Worm (Caenorhabditis elegans) whole organism, young adult: Measurements from ENCODE around the gene sdz-1.

Experiments
- C06A6.2 ChIP-seq: fragments of 200-800 bp; sonication (Bioruptor generic); conservative IDR thresholded peaks from 2 replicates; pipeline ENCODE4 v1.3.6; 2022; ENCODE audit warnings: missing genetic modification characterization, missing compliant biosample characterization
- F37B4.10 ChIP-seq: fragments of 200-800 bp; sonication (Bioruptor generic); IDR thresholded peaks from 2 replicates; pipeline ENCODE4 v1.3.6; 2022; ENCODE audit warnings: missing genetic modification characterization, missing compliant biosample characterization
- F39B2.1 ChIP-seq: fragments of 200-800 bp; sonication (Bioruptor generic); IDR thresholded peaks from 2 replicates; pipeline ENCODE4 v1.3.6; 2022; ENCODE audit warnings: missing genetic modification reagents, missing genetic modification characterization, missing compliant biosample characterization
- F57A8.1 ChIP-seq: fragments of 200-800 bp; sonication (Bioruptor generic); optimal IDR thresholded peaks from 2 replicates; lab custom pipeline; 2018; ENCODE audit warnings: mild to moderate bottlenecking, missing genetic modification characterization, moderate library complexity, missing compliant biosample characterization
- T07F8.4 ChIP-seq: sonication (generic microtip); optimal IDR thresholded peaks from 2 replicates; lab custom pipeline; 2016; ENCODE audit warnings: mild to moderate bottlenecking, missing genetic modification characterization, moderate library complexity, missing compliant biosample characterization
- Y53F4B.3 ChIP-seq: fragments of 200-800 bp; sonication (Bioruptor generic); IDR thresholded peaks from 2 replicates; pipeline ENCODE4 v1.3.6; 2022; ENCODE audit warnings: missing genetic modification reagents, missing genetic modification characterization, missing compliant biosample characterization
- Y67H2A.10 ChIP-seq: fragments of 200-800 bp; sonication (Bioruptor generic); conservative IDR thresholded peaks from 2 replicates; pipeline ENCODE4 v1.3.6; 2022; ENCODE audit warnings: missing genetic modification reagents, missing genetic modification characterization, missing compliant biosample characterization
- Y95B8A.8 ChIP-seq: fragments of 200-800 bp; sonication (Bioruptor generic); IDR thresholded peaks from 2 replicates; pipeline ENCODE4 v1.3.6; 2022; ENCODE audit warnings: missing genetic modification reagents, missing genetic modification characterization, missing compliant biosample characterization
- ZK185.1 ChIP-seq: sonication (generic microtip); optimal IDR thresholded peaks from 2 replicates; lab custom pipeline; 2016; ENCODE audit warnings: mild to moderate bottlenecking, missing genetic modification characterization, missing compliant biosample characterization; ENCODE audit not compliant: poor library complexity, severe bottlenecking
- akir-1 ChIP-seq: fragments of 200-800 bp; sonication (Bioruptor generic); optimal IDR thresholded peaks from 2 replicates; lab custom pipeline; 2018; ENCODE audit warnings: mild to moderate bottlenecking, missing genetic modification characterization, moderate library complexity, missing compliant biosample characterization
- attf-5 ChIP-seq: fragments of 200-800 bp; sonication (Bioruptor generic); optimal IDR thresholded peaks from 2 replicates; lab custom pipeline; 2018; ENCODE audit warnings: mild to moderate bottlenecking, missing genetic modification characterization, missing compliant biosample characterization
- cebp-1 ChIP-seq, 2 experiments: fragments of 200-800 bp in 1 of 2; sonication (Bioruptor generic) in 1 of 2; sonication (generic microtip) in 1 of 2; IDR thresholded peaks in 1 of 2; optimal IDR thresholded peaks in 1 of 2; 2 replicates each; pipeline versions ENCODE4 v1.3.6 to Lab custom; 2017 to 2022; ENCODE audit warnings: missing compliant biosample characterization in 2 of 2, missing genetic modification characterization in 2 of 2, mild to moderate bottlenecking in 1 of 2, missing genetic modification reagents in 1 of 2, moderate library complexity in 1 of 2
- ceh-27 ChIP-seq: fragments of 200-800 bp; sonication (Bioruptor generic); optimal IDR thresholded peaks from 2 replicates; lab custom pipeline; 2018; ENCODE audit warnings: mild to moderate bottlenecking, missing genetic modification characterization, moderate library complexity, missing compliant biosample characterization
- ceh-58 ChIP-seq: fragments of 200-800 bp; sonication (Bioruptor generic); IDR thresholded peaks from 2 replicates; pipeline ENCODE4 v1.3.6; 2022; ENCODE audit warnings: missing genetic modification characterization, missing compliant biosample characterization
- chd-7 ChIP-seq: sonication (generic microtip); optimal IDR thresholded peaks from 2 replicates; lab custom pipeline; 2016; ENCODE audit warnings: mild to moderate bottlenecking, missing genetic modification characterization, moderate library complexity, missing compliant biosample characterization
- die-1 ChIP-seq: sonication (generic microtip); optimal IDR thresholded peaks from 2 replicates; lab custom pipeline; 2016; ENCODE audit warnings: missing genotype, mild to moderate bottlenecking, missing genetic modification characterization, missing compliant biosample characterization
- dpl-1 ChIP-seq: fragments of 150-350 bp; optimal IDR thresholded peaks from 2 replicates; lab custom pipeline; 2014; ENCODE audit warnings: missing biosample characterization, missing genetic modification reagents, missing genetic modification characterization
- egl-18 ChIP-seq: fragments of 200-800 bp; sonication (Bioruptor generic); IDR thresholded peaks from 2 replicates; pipeline ENCODE4 v1.3.6; 2022; ENCODE audit warnings: missing genetic modification reagents, missing genetic modification characterization, missing compliant biosample characterization
- ekl-4 ChIP-seq: fragments of 200-800 bp; sonication (Bioruptor generic); IDR thresholded peaks from 2 replicates; pipeline ENCODE4 v1.3.6; 2022; ENCODE audit warnings: missing genetic modification reagents, missing genetic modification characterization, missing compliant biosample characterization
- fkh-3 ChIP-seq: sonication (generic microtip); optimal IDR thresholded peaks from 2 replicates; lab custom pipeline; 2016; ENCODE audit warnings: mild to moderate bottlenecking, missing genetic modification characterization, missing compliant biosample characterization
- him-1 ChIP-seq: sonication (generic microtip); optimal IDR thresholded peaks from 2 replicates; lab custom pipeline; 2016; ENCODE audit warnings: missing genotype, missing genetic modification reagents, missing genetic modification characterization, missing compliant biosample characterization
- hlh-26 ChIP-seq: fragments of 200-800 bp; sonication (Bioruptor generic); conservative IDR thresholded peaks from 2 replicates; pipeline ENCODE4 v1.3.6; 2022; ENCODE audit warnings: missing genetic modification reagents, missing genetic modification characterization, missing compliant biosample characterization
- hsf-1 ChIP-seq: fragments of 200-800 bp; sonication (Bioruptor generic); IDR thresholded peaks from 2 replicates; pipeline ENCODE4 v1.3.6; 2022; ENCODE audit warnings: missing genetic modification reagents, missing genetic modification characterization, missing compliant biosample characterization
- lag-1 ChIP-seq: fragments of 200-800 bp; sonication (Bioruptor generic); IDR thresholded peaks from 2 replicates; pipeline ENCODE4 v1.3.6; 2022; ENCODE audit warnings: missing genetic modification reagents, missing genetic modification characterization, missing compliant biosample characterization
- let-526 ChIP-seq: fragments of 200-800 bp; sonication (Bioruptor generic); IDR thresholded peaks from 2 replicates; pipeline ENCODE4 v1.3.6; 2022; ENCODE audit warnings: missing genetic modification reagents, missing genetic modification characterization, missing compliant biosample characterization
- lin-26 ChIP-seq: fragments of 200-800 bp; sonication (Bioruptor generic); IDR thresholded peaks from 2 replicates; pipeline ENCODE4 v1.3.6; 2022; ENCODE audit warnings: missing genetic modification reagents, missing genetic modification characterization, missing compliant biosample characterization
- lin-35 ChIP-seq, 3 experiments: fragments of 150-350 bp in 2 of 3; sonication (generic microtip) in 1 of 3; optimal IDR thresholded peaks; 2 replicates each; lab custom pipeline; 2014 to 2018; ENCODE audit warnings: missing biosample characterization in 3 of 3, missing genetic modification characterization in 3 of 3, missing genetic modification reagents in 3 of 3
- lin-54 ChIP-seq: fragments of 200-800 bp; sonication (Bioruptor generic); optimal IDR thresholded peaks from 2 replicates; lab custom pipeline; 2018; ENCODE audit warnings: mild to moderate bottlenecking, missing genetic modification characterization, missing compliant biosample characterization
- lir-1 ChIP-seq: fragments of 200-800 bp; sonication (Bioruptor generic); conservative IDR thresholded peaks from 2 replicates; pipeline ENCODE4 v1.3.6; 2022; ENCODE audit warnings: missing genetic modification reagents, missing genetic modification characterization, missing compliant biosample characterization
- madf-8 ChIP-seq: fragments of 200-800 bp; sonication (Bioruptor generic); conservative IDR thresholded peaks from 2 replicates; pipeline ENCODE4 v1.3.6; 2022; ENCODE audit warnings: missing genetic modification reagents, missing genetic modification characterization, missing compliant biosample characterization
- nfya-2 ChIP-seq: fragments of 200-800 bp; sonication (Bioruptor generic); IDR thresholded peaks from 2 replicates; pipeline ENCODE4 v1.3.6; 2022; ENCODE audit warnings: missing genetic modification reagents, missing genetic modification characterization, missing compliant biosample characterization
- nhr-80 ChIP-seq: sonication (generic microtip); optimal IDR thresholded peaks from 2 replicates; lab custom pipeline; 2016; ENCODE audit warnings: missing genetic modification characterization, missing compliant biosample characterization
- nhr-90 ChIP-seq: sonication (generic microtip); optimal IDR thresholded peaks from 2 replicates; lab custom pipeline; 2016; ENCODE audit warnings: missing genotype, mild to moderate bottlenecking, missing genetic modification characterization, missing compliant biosample characterization
- pha-4 ChIP-seq: fragments of 150-350 bp; sonication (generic microtip); optimal IDR thresholded peaks from 2 replicates; lab custom pipeline; 2014; ENCODE audit warnings: missing biosample characterization, missing genetic modification reagents, missing genetic modification characterization
- repo-1 ChIP-seq: sonication (generic microtip); optimal IDR thresholded peaks from 2 replicates; lab custom pipeline; 2017; ENCODE audit warnings: mild to moderate bottlenecking, missing genetic modification characterization, missing compliant biosample characterization
- sdz-38 ChIP-seq: sonication (generic microtip); optimal IDR thresholded peaks from 2 replicates; lab custom pipeline; 2016; ENCODE audit warnings: missing genotype, missing genetic modification characterization, missing compliant biosample characterization
- snpc-3.4 ChIP-seq: sonication (generic microtip); optimal IDR thresholded peaks from 2 replicates; lab custom pipeline; 2017; ENCODE audit warnings: missing genetic modification characterization, mild to moderate bottlenecking, missing compliant biosample characterization, antibody characterized with exemption, moderate library complexity, missing genotype, missing genetic modification reagents
- sptf-2 ChIP-seq: fragments of 200-800 bp; sonication (Bioruptor generic); optimal IDR thresholded peaks from 2 replicates; lab custom pipeline; 2018; ENCODE audit warnings: mild to moderate bottlenecking, missing genetic modification characterization, missing compliant biosample characterization
- tbp1 ChIP-seq: fragments of 200-800 bp; sonication (Bioruptor generic); optimal IDR thresholded peaks from 2 replicates; lab custom pipeline; 2018; ENCODE audit warnings: mild to moderate bottlenecking, missing genetic modification characterization, missing compliant biosample characterization
- tlf-1 ChIP-seq: fragments of 200-800 bp; sonication (Bioruptor generic); optimal IDR thresholded peaks from 2 replicates; lab custom pipeline; 2018; ENCODE audit warnings: mild to moderate bottlenecking, missing genetic modification characterization, missing compliant biosample characterization
- unc-130 ChIP-seq: sonication (generic microtip); optimal IDR thresholded peaks from 2 replicates; lab custom pipeline; 2016; ENCODE audit warnings: missing genetic modification reagents, missing genetic modification characterization, missing compliant biosample characterization
- ztf-25 ChIP-seq: fragments of 200-800 bp; sonication (Bioruptor generic); IDR thresholded peaks from 2 replicates; pipeline ENCODE4 v1.3.6; 2022; ENCODE audit warnings: missing genetic modification reagents, missing genetic modification characterization, missing compliant biosample characterization
- ztf-28 ChIP-seq: fragments of 200-800 bp; sonication (Bioruptor generic); IDR thresholded peaks from 2 replicates; pipeline ENCODE4 v1.3.6; 2022; ENCODE audit warnings: missing genetic modification reagents, missing genetic modification characterization, missing compliant biosample characterization
- ztf-3 ChIP-seq: fragments of 200-800 bp; sonication (Bioruptor generic); optimal IDR thresholded peaks from 2 replicates; lab custom pipeline; 2018; ENCODE audit warnings: mild to moderate bottlenecking, missing genetic modification characterization, missing compliant biosample characterization

sdz-1 gene

DNA sequence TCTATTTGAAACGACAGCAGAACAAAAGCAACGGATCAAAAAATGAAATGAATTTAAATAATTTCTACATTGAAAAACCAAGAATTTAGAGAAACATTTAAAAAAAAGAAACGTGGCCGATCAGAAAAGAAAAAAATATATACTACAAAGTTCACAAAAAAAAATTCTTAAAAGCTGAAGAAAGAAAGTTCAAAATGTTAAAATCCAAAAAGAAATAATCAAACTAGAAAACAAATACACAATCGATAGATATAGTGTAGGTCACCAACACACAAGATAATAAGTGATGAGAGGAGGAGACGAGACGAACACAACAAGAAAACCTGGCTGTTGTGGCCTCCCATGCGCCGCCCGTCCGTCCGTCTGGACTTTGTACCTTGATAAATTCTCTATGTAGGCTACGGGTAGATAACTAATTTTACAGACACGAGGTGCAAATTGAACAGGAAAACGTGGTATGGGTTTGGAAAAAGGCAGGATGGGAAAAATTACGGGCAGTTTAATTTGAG lies 11.6 kb downstream of the sdz-1 start, which contains the start of gene hadb-1:
TSS of gene hadb-1 (minus strand) at position 51 of the 509 bp plus-strand sequence.
- TF ChIP-seq let-526 (GFP tag; lab: Robert Waterston, UW) (0 out of 2 replicates have a peak, but pooled peaks have one; percentile 22), cebp-1 (GFP tag; IDR thresholded peaks at IDR 0.05; lab: Robert Waterston, UW) (no peak), cebp-1 (tag; optimal IDR thresholded peaks at IDR 0.05; lab: Kevin White, UChicago) (peak; percentile 28), repo-1 (tag; lab: Kevin White, UChicago) (peak; percentile 10), die-1 (tag; lab: Kevin White, UChicago) (no peak), T07F8.4 (tag; lab: Kevin White, UChicago) (no peak), nhr-80 (tag; lab: Kevin White, UChicago) (peak; percentile 56), lin-26 (GFP tag; lab: Robert Waterston, UW) (0 out of 2 replicates have a peak, but pooled peaks have one; percentile 7), attf-5 (GFP tag; lab: Kevin White, UChicago) (peak; percentile 12), tbp1 (GFP tag; lab: Kevin White, UChicago) (no peak), lir-1 (0 out of 2 replicates have a peak, but pooled peaks have one; percentile 7)
- TF ChIP-seq, all 124 proteins: peak for 7

DNA sequence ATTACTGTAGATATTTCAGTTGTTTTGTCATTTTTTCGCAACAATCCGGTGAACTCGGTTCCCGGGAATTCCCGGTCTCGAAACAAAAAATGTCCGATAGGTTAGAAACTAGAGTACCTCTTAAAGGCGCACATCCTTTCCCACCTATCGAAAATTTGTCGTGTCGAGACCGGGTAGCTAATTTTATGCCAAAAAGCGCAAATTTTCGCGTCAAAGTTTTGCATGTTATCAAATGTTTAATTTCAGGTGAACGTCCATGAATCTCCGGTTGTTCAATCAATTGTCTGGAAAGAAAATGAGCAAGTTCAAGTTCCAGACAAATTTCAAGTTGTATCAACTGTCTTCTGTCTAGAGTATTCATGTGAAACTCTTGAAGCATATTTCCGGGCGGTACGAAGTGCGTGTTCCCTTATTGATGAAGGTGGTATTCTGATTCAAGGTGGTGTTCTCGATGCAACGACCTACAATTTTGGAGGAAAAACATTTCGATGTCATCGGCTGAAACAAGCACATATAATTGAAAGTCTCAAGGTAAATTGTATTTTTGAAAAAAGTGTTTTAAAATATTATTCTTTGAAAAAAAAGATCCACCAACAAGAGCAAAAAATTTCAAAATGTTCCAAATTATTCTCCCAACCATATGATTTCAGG lies 14.4 kb downstream of the sdz-1 start:
- TF ChIP-seq chd-7 (tag; lab: Kevin White, UChicago): peak; percentile 66
- no peak for TF ChIP-seq Y95B8A.8 (GFP tag; lab: Robert Waterston, UW)
- no peak for TF ChIP-seq akir-1 (GFP tag; lab: Kevin White, UChicago)
- TF ChIP-seq madf-8 (GFP tag; lab: Robert Waterston, UW): no peak
- no peak for TF ChIP-seq ztf-28
- no peak for TF ChIP-seq C06A6.2 (GFP tag; lab: Robert Waterston, UW)
- TF ChIP-seq ceh-58 (GFP tag; lab: Robert Waterston, UW): no peak
- peak; percentile 11 for TF ChIP-seq lin-54 (GFP tag; lab: Kevin White, UChicago)
- TF ChIP-seq ceh-27: no peak
- no peak for TF ChIP-seq sdz-38 (tag; lab: Kevin White, UChicago)
- no peak for TF ChIP-seq nfya-2 (GFP tag; lab: Robert Waterston, UW)
- no peak for TF ChIP-seq him-1 (tag; lab: Kevin White, UChicago)
- no peak for TF ChIP-seq sptf-2 (GFP tag; lab: Kevin White, UChicago)
- TF ChIP-seq Y67H2A.10 (GFP tag; lab: Robert Waterston, UW): no peak
- no peak for TF ChIP-seq egl-18 (GFP tag; lab: Robert Waterston, UW)
- TF ChIP-seq lin-35 (GFP tag; optimal IDR thresholded peaks at IDR 0.05; lab: Kevin White, UChicago): no peak
- peak; percentile 71 for TF ChIP-seq repo-1 (tag; lab: Kevin White, UChicago)
- TF ChIP-seq pha-4 (tag; lab: Kevin White, UChicago): no peak
- TF ChIP-seq nhr-90 (tag; lab: Kevin White, UChicago): no peak
- TF ChIP-seq fkh-3 (tag; lab: Kevin White, UChicago): peak; percentile 40
- no peak for TF ChIP-seq Y53F4B.3
- TF ChIP-seq dpl-1 (GFP tag; lab: Kevin White, UChicago): no peak
- TF ChIP-seq F57A8.1 (GFP tag; lab: Kevin White, UChicago): no peak
- peak; percentile 76; the same call in 1 of the 2 replicates for TF ChIP-seq ekl-4
- peak; percentile 17 for TF ChIP-seq ztf-3
- TF ChIP-seq unc-130 (GFP tag; lab: Kevin White, UChicago): no peak
- TF ChIP-seq snpc-3.4: no peak
- TF ChIP-seq ZK185.1 (tag; lab: Kevin White, UChicago): peak; percentile 28
- TF ChIP-seq lag-1 (GFP tag; lab: Robert Waterston, UW): no peak
- no peak for TF ChIP-seq F39B2.1 (GFP tag; lab: Robert Waterston, UW)
- TF ChIP-seq let-526 (GFP tag; lab: Robert Waterston, UW): 0 out of 2 replicates have a peak, but pooled peaks have one; percentile 24
- TF ChIP-seq ztf-25 (GFP tag; lab: Robert Waterston, UW): no peak
- TF ChIP-seq tlf-1: peak; percentile 71
- TF ChIP-seq F37B4.10 (GFP tag; lab: Robert Waterston, UW): 0 out of 2 replicates have a peak, but pooled peaks have one; percentile 65
- no peak for TF ChIP-seq hlh-26
- 0 out of 2 replicates have a peak, but pooled peaks have one; percentile 24 for TF ChIP-seq hsf-1 (GFP tag; lab: Robert Waterston, UW)
- no peak for TF ChIP-seq tbp1 (GFP tag; lab: Kevin White, UChicago)
